Worm (Caenorhabditis elegans) whole organism, L1 larva: ENCODE results near the gene Y51H7C.7.

Experiments used
- C04F5.9 ChIP-seq: sonication (generic microtip); optimal IDR thresholded peaks from 2 replicates; lab custom pipeline; 2016; ENCODE audit warnings: missing genetic modification characterization, missing compliant biosample characterization
- C16A3.4 ChIP-seq: fragments of 150-350 bp; optimal IDR thresholded peaks from 2 replicates; lab custom pipeline; 2014; ENCODE audit warnings: missing biosample characterization, missing genetic modification characterization
- aha-1 ChIP-seq: fragments of 150-350 bp; optimal IDR thresholded peaks from 2 replicates; lab custom pipeline; 2014; ENCODE audit warnings: missing biosample characterization, missing genetic modification characterization
- aly-2 ChIP-seq: fragments of 150-350 bp; optimal IDR thresholded peaks from 2 replicates; lab custom pipeline; 2014; ENCODE audit warnings: missing biosample characterization, missing genetic modification characterization
- ceh-8 ChIP-seq: fragments of 200-800 bp; sonication (Bioruptor generic); optimal IDR thresholded peaks from 2 replicates; lab custom pipeline; 2018; ENCODE audit warnings: mild to moderate bottlenecking, missing genetic modification characterization, moderate library complexity, missing compliant biosample characterization
- ceh-82 ChIP-seq, 3 experiments: fragments of 150-350 bp in 1 of 3; sonication (generic microtip) in 2 of 3; optimal IDR thresholded peaks; 2 replicates each; lab custom pipeline; 2014 to 2017; ENCODE audit warnings: missing biosample characterization in 3 of 3, missing genetic modification characterization in 3 of 3
- ceh-88 ChIP-seq: fragments of 200-800 bp; sonication (Bioruptor generic); IDR thresholded peaks from 2 replicates; pipeline ENCODE4 v1.3.6; 2022; ENCODE audit warnings: missing genetic modification characterization, missing compliant biosample characterization
- ceh-90 ChIP-seq: sonication (generic microtip); optimal IDR thresholded peaks from 2 replicates; lab custom pipeline; 2016; ENCODE audit warnings: missing genetic modification characterization, missing compliant biosample characterization
- efl-1 ChIP-seq, 4 experiments: fragments of 150-350 bp; optimal IDR thresholded peaks in 3 of 4; peaks in 1 of 4; 1 replicate in 1 of 4; 2 replicates in 3 of 4; lab custom pipeline; 2014; ENCODE audit warnings: missing biosample characterization in 2 of 4, missing genetic modification characterization in 2 of 4, missing genetic modification reagents in 2 of 4
- egl-13 ChIP-seq: sonication (generic microtip); optimal IDR thresholded peaks from 2 replicates; lab custom pipeline; 2016; ENCODE audit warnings: missing genotype, missing genetic modification reagents, missing genetic modification characterization, missing compliant biosample characterization
- elt-2 ChIP-seq: sonication (generic microtip); optimal IDR thresholded peaks from 2 replicates; lab custom pipeline; 2016; ENCODE audit warnings: missing genetic modification characterization, mild to moderate bottlenecking, inconsistent platforms, missing compliant biosample characterization, missing genetic modification reagents
- ets-5 ChIP-seq: fragments of 200-800 bp; sonication (Bioruptor generic); IDR thresholded peaks from 2 replicates; pipeline ENCODE4 v1.3.6; 2022; ENCODE audit warnings: missing genetic modification characterization, missing compliant biosample characterization
- fos-1 ChIP-seq: fragments of 150-350 bp; optimal IDR thresholded peaks from 2 replicates; lab custom pipeline; 2014; ENCODE audit warnings: missing biosample characterization, missing genetic modification characterization
- grh-1 ChIP-seq: fragments of 200-800 bp; sonication (Bioruptor generic); IDR thresholded peaks from 2 replicates; pipeline ENCODE4 v1.3.6; 2022; ENCODE audit warnings: missing genetic modification reagents, missing genetic modification characterization, missing compliant biosample characterization
- hlh-4 ChIP-seq: sonication (generic microtip); optimal IDR thresholded peaks from 2 replicates; lab custom pipeline; 2016; ENCODE audit warnings: mild to moderate bottlenecking, missing genetic modification characterization, missing compliant biosample characterization
- isw-1 ChIP-seq: fragments of 200-800 bp; sonication (Bioruptor generic); IDR thresholded peaks from 2 replicates; pipeline ENCODE4 v1.3.6; 2022; ENCODE audit warnings: missing genetic modification characterization, missing compliant biosample characterization
- lin-13 ChIP-seq: fragments of 150-350 bp; optimal IDR thresholded peaks from 2 replicates; lab custom pipeline; 2014; ENCODE audit warnings: missing biosample characterization, missing genetic modification reagents, missing genetic modification characterization
- lin-39 ChIP-seq: fragments of 150-350 bp; optimal IDR thresholded peaks from 2 replicates; lab custom pipeline; 2014; ENCODE audit warnings: missing biosample characterization, missing genetic modification reagents, missing genetic modification characterization
- lsy-2 ChIP-seq, 2 experiments: fragments of 150-350 bp; optimal IDR thresholded peaks; 2 replicates each; lab custom pipeline; 2014; ENCODE audit warnings: missing biosample characterization in 2 of 2, missing genetic modification characterization in 2 of 2
- mab-9 ChIP-seq: fragments of 200-800 bp; sonication (Bioruptor generic); IDR thresholded peaks from 2 replicates; pipeline ENCODE4 v1.3.6; 2022; ENCODE audit warnings: missing genetic modification reagents, missing genetic modification characterization, missing compliant biosample characterization
- mdl-1 ChIP-seq, 2 experiments: fragments of 150-350 bp; optimal IDR thresholded peaks; 2 replicates each; lab custom pipeline; 2014 to 2017; ENCODE audit warnings: missing biosample characterization in 2 of 2, missing genetic modification characterization in 2 of 2, inconsistent platforms in 1 of 2
- mef-2 ChIP-seq: fragments of 150-350 bp; optimal IDR thresholded peaks from 2 replicates; lab custom pipeline; 2014; ENCODE audit warnings: missing biosample characterization, missing genetic modification characterization
- mep-1 ChIP-seq: fragments of 150-350 bp; optimal IDR thresholded peaks from 2 replicates; lab custom pipeline; 2014; ENCODE audit warnings: missing biosample characterization, missing genetic modification characterization
- nhr-12 ChIP-seq: sonication (generic microtip); optimal IDR thresholded peaks from 2 replicates; lab custom pipeline; 2017; ENCODE audit warnings: missing biosample characterization, missing genetic modification characterization
- nhr-237 ChIP-seq: fragments of 150-350 bp; optimal IDR thresholded peaks from 2 replicates; lab custom pipeline; 2014; ENCODE audit warnings: missing biosample characterization, missing genetic modification characterization
- nhr-71 ChIP-seq: sonication (generic microtip); optimal IDR thresholded peaks from 2 replicates; lab custom pipeline; 2016; ENCODE audit warnings: mild to moderate bottlenecking, missing genetic modification characterization, moderate library complexity, missing compliant biosample characterization
- nhr-76 ChIP-seq: sonication (generic microtip); optimal IDR thresholded peaks from 2 replicates; lab custom pipeline; 2017; ENCODE audit warnings: missing biosample characterization, missing genetic modification characterization
- nhr-77 ChIP-seq: fragments of 150-350 bp; optimal IDR thresholded peaks from 2 replicates; lab custom pipeline; 2014; ENCODE audit warnings: missing biosample characterization, missing genetic modification characterization
- pax-3 ChIP-seq: fragments of 200-800 bp; sonication (Bioruptor generic); optimal IDR thresholded peaks from 2 replicates; lab custom pipeline; 2018; ENCODE audit warnings: mild to moderate bottlenecking, missing genetic modification characterization, moderate library complexity, missing compliant biosample characterization
- pqm-1 ChIP-seq: sonication (generic microtip); optimal IDR thresholded peaks from 3 replicates; lab custom pipeline; 2017; ENCODE audit warnings: missing biosample characterization, missing genetic modification characterization
- skn-1 ChIP-seq: fragments of 150-350 bp; optimal IDR thresholded peaks from 2 replicates; lab custom pipeline; 2014; ENCODE audit warnings: missing biosample characterization, missing genetic modification characterization
- snpc-4 ChIP-seq: fragments of 150-350 bp; optimal IDR thresholded peaks from 2 replicates; lab custom pipeline; 2014; ENCODE audit warnings: missing biosample characterization, missing genetic modification characterization
- snu-23 ChIP-seq: sonication (generic microtip); optimal IDR thresholded peaks from 2 replicates; lab custom pipeline; 2016; ENCODE audit warnings: missing genetic modification characterization, missing compliant biosample characterization
- sptf-1 ChIP-seq: fragments of 150-350 bp; optimal IDR thresholded peaks from 2 replicates; lab custom pipeline; 2014; ENCODE audit warnings: missing biosample characterization, missing genetic modification characterization
- sup-37 ChIP-seq: fragments of 200-800 bp; sonication (Bioruptor generic); optimal IDR thresholded peaks from 2 replicates; lab custom pipeline; 2018; ENCODE audit warnings: mild to moderate bottlenecking, missing genetic modification characterization, missing compliant biosample characterization
- swsn-7 ChIP-seq: sonication (generic microtip); optimal IDR thresholded peaks from 2 replicates; lab custom pipeline; 2016; ENCODE audit warnings: missing genetic modification characterization, missing compliant biosample characterization
- tbx-2 ChIP-seq: sonication (generic microtip); optimal IDR thresholded peaks from 2 replicates; lab custom pipeline; 2016; ENCODE audit warnings: missing genetic modification characterization, missing compliant biosample characterization
- tlp-1 ChIP-seq: fragments of 150-350 bp; optimal IDR thresholded peaks from 2 replicates; lab custom pipeline; 2014; ENCODE audit warnings: missing biosample characterization, missing genetic modification characterization
- unc-62 ChIP-seq: fragments of 150-350 bp; optimal IDR thresholded peaks from 2 replicates; lab custom pipeline; 2014; ENCODE audit warnings: missing biosample characterization, missing genetic modification reagents, missing genetic modification characterization
- unc-86 ChIP-seq: sonication (generic microtip); optimal IDR thresholded peaks from 2 replicates; lab custom pipeline; 2016; ENCODE audit warnings: missing genetic modification characterization, missing compliant biosample characterization
- vab-15 ChIP-seq: sonication (generic microtip); optimal IDR thresholded peaks from 2 replicates; lab custom pipeline; 2017; ENCODE audit warnings: missing genotype, mild to moderate bottlenecking, missing genetic modification characterization, missing compliant biosample characterization
- zag-1 ChIP-seq: fragments of 150-350 bp; optimal IDR thresholded peaks from 2 replicates; lab custom pipeline; 2014; ENCODE audit warnings: missing biosample characterization, missing genetic modification characterization
- ztf-11 ChIP-seq, 2 experiments: sonication (generic microtip); optimal IDR thresholded peaks; 2 replicates each; lab custom pipeline; 2016 to 2017; ENCODE audit warnings: missing genetic modification characterization in 2 of 2, missing biosample characterization in 1 of 2, missing compliant biosample characterization in 1 of 2

The Y51H7C.7 gene

ce11 chrII:1412359-1412907 is 10.1 kb downstream of the Y51H7C.7 start, which contains the start of gene alkb-1:
Gene alkb-1 (plus strand): TSS chrII:1412409.
- TF ChIP-seq skn-1 (no peak), lin-13 (no peak), nhr-77 (tag; lab: Kevin White, UChicago) (no peak), nhr-237 (tag; lab: Kevin White, UChicago) (no peak), mep-1 (tag; lab: Kevin White, UChicago) (no peak), vab-15 (tag; lab: Kevin White, UChicago) (no peak), fos-1 (no peak), C04F5.9 (tag; lab: Kevin White, UChicago) (no peak), snpc-4 (tag; lab: Kevin White, UChicago) (no peak), ceh-8 (no peak), egl-13 (no peak), sup-37 (GFP tag; lab: Kevin White, UChicago) (no peak), pax-3 (tag; lab: Kevin White, UChicago) (no peak), pqm-1 (tag; lab: Kevin White, UChicago) (no peak), unc-62 (GFP tag; lab: Kevin White, UChicago) (no peak), aha-1 (no peak), C16A3.4 (tag; lab: Kevin White, UChicago) (no peak), nhr-71 (tag; lab: Kevin White, UChicago) (no peak), ceh-82 (tag; optimal IDR thresholded peaks at IDR 0.05; lab: Kevin White, UChicago) (no peak)
- TF ChIP-seq, all 84 proteins: peak for 0

ce11 chrII:1419994-1420393 is 17.6 kb downstream of the Y51H7C.7 start:
- TF ChIP-seq efl-1 (optimal IDR thresholded peaks at IDR 0.05; lab: Kevin White, UChicago) (no peak), efl-1 (GFP tag; optimal IDR thresholded peaks at IDR 0.05 in 1 of 2; lab: Kevin White, UChicago) (peak in 1 of 2 experiments; percentile 86), mab-9 (GFP tag; lab: Robert Waterston, UW) (no peak)

- TF ChIP-seq lsy-2 (tag; optimal IDR thresholded peaks at IDR 0.05; lab: Kevin White, UChicago) (no peak), zag-1 (tag; lab: Kevin White, UChicago) (no peak), nhr-77 (tag; lab: Kevin White, UChicago) (no peak), lin-39 (tag; lab: Kevin White, UChicago) (no peak), aly-2 (tag; lab: Kevin White, UChicago) (no peak), tbx-2 (tag; lab: Kevin White, UChicago) (no peak), swsn-7 (tag; lab: Kevin White, UChicago) (no peak), nhr-76 (tag; lab: Kevin White, UChicago) (no peak), ets-5 (no peak), nhr-71 (tag; lab: Kevin White, UChicago) (no peak), egl-13 (no peak), sup-37 (GFP tag; lab: Kevin White, UChicago) (no peak), mdl-1 (tag; optimal IDR thresholded peaks at IDR 0.05; lab: Kevin White, UChicago) (no peak), mab-9 (GFP tag; lab: Robert Waterston, UW) (no peak)
Measured at ce11 chrII:1420806-1421463, 18.6 kb downstream of the Y51H7C.7 start.

- no peak for TF ChIP-seq efl-1 (optimal IDR thresholded peaks at IDR 0.05; lab: Kevin White, UChicago)
- TF ChIP-seq efl-1 (GFP tag; optimal IDR thresholded peaks at IDR 0.05 in 1 of 2; lab: Kevin White, UChicago), result peak in 1 of 2 experiments; percentile 33
- TF ChIP-seq nhr-76 (tag; lab: Kevin White, UChicago), result no peak
Measured at ce11 chrII:1423660-1424059, 21.3 kb downstream of the Y51H7C.7 start, which contains the start of gene Y51H7C.10. Gene Y51H7C.10 (minus strand): TSS chrII:1423760.

ce11 chrII:1436715-1437114 is 34.3 kb downstream of the Y51H7C.7 start:
- TF ChIP-seq ceh-90 (tag; lab: Kevin White, UChicago) (no peak), C16A3.4 (tag; lab: Kevin White, UChicago) (no peak), nhr-76 (tag; lab: Kevin White, UChicago) (no peak), nhr-12 (tag; lab: Kevin White, UChicago) (no peak), lin-13 (no peak), elt-2 (tag; lab: Kevin White, UChicago) (no peak), egl-13 (no peak), unc-86 (tag; lab: Kevin White, UChicago) (no peak), mab-9 (GFP tag; lab: Robert Waterston, UW) (no peak), hlh-4 (tag; lab: Kevin White, UChicago) (no peak), sptf-1 (tag; lab: Kevin White, UChicago) (no peak), ceh-88 (GFP tag; lab: Robert Waterston, UW) (no peak), mef-2 (tag; lab: Kevin White, UChicago) (no peak), isw-1 (no peak), sup-37 (GFP tag; lab: Kevin White, UChicago) (no peak), grh-1 (GFP tag; lab: Robert Waterston, UW) (no peak), ztf-11 (tag; optimal IDR thresholded peaks at IDR 0.05; lab: Kevin White, UChicago) (no peak), tlp-1 (tag; lab: Kevin White, UChicago) (no peak), snu-23 (GFP tag; lab: Kevin White, UChicago) (no peak), aly-2 (tag; lab: Kevin White, UChicago) (no peak)
- TF ChIP-seq, all 84 proteins: peak for 0
